Fruit fly (Drosophila melanogaster) whole organism, embryonic: ENCODE data around the gene kek4.

Experiments used
- Atf6 ChIP-seq: fragments of 200-800 bp; sonication (Bioruptor generic); IDR thresholded peaks from 2 replicates; pipeline ENCODE4 v1.3.6; 2022; ENCODE audit warnings: missing biosample characterization, missing genetic modification characterization
- CG1024 ChIP-seq: fragments of 200-800 bp; sonication (Bioruptor generic); IDR thresholded peaks from 2 replicates; pipeline ENCODE4 v1.3.6; 2022; ENCODE audit warnings: missing biosample characterization, missing genetic modification characterization
- CG10431 ChIP-seq: fragments of 200-800 bp; sonication (Bioruptor generic); optimal IDR thresholded peaks from 3 replicates; lab custom pipeline; 2018; ENCODE audit warnings: missing biosample characterization, mild to moderate bottlenecking, missing genetic modification characterization
- CG10565 ChIP-seq: fragments of 200-800 bp; sonication (Bioruptor generic); optimal IDR thresholded peaks from 3 replicates; lab custom pipeline; 2016; ENCODE audit warnings: missing biosample characterization, mild to moderate bottlenecking, missing genetic modification characterization
- CG12219 ChIP-seq: fragments of 200-800 bp; sonication (Bioruptor generic); optimal IDR thresholded peaks from 3 replicates; lab custom pipeline; 2018; ENCODE audit warnings: missing biosample characterization, mild to moderate bottlenecking, missing genetic modification characterization
- CG15073 ChIP-seq: fragments of 200-800 bp; sonication (Bioruptor generic); optimal IDR thresholded peaks from 2 replicates; lab custom pipeline; 2016; ENCODE audit warnings: missing biosample characterization, missing genetic modification characterization
- CG1529 ChIP-seq: fragments of 200-800 bp; sonication (Bioruptor generic); optimal IDR thresholded peaks from 3 replicates; lab custom pipeline; 2018; ENCODE audit warnings: missing biosample characterization, missing genetic modification characterization
- CG1647 ChIP-seq: fragments of 200-800 bp; sonication (Bioruptor generic); optimal IDR thresholded peaks from 3 replicates; lab custom pipeline; 2016; ENCODE audit warnings: missing biosample characterization, missing genetic modification characterization
- CG18011 ChIP-seq: fragments of 200-800 bp; sonication (Bioruptor generic); optimal IDR thresholded peaks from 2 replicates; lab custom pipeline; 2017; ENCODE audit warnings: missing biosample characterization, missing genetic modification characterization, mild to moderate bottlenecking, moderate library complexity, missing genotype
- CG2202 ChIP-seq: fragments of 200-800 bp; sonication (Bioruptor generic); optimal IDR thresholded peaks from 2 replicates; lab custom pipeline; 2018; ENCODE audit warnings: missing biosample characterization, mild to moderate bottlenecking, missing genetic modification characterization
- CG31224 ChIP-seq: fragments of 200-800 bp; sonication (Bioruptor generic); IDR thresholded peaks from 2 replicates; pipeline ENCODE4 v1.3.6; 2022; ENCODE audit warnings: missing biosample characterization, missing genetic modification characterization
- CG3163 ChIP-seq: fragments of 200-800 bp; sonication (Bioruptor generic); optimal IDR thresholded peaks from 3 replicates; lab custom pipeline; 2016; ENCODE audit warnings: missing biosample characterization, missing genetic modification characterization
- CG5953 ChIP-seq: fragments of 200-800 bp; sonication (Bioruptor generic); IDR thresholded peaks from 2 replicates; pipeline ENCODE4 v1.3.6; 2022; ENCODE audit warnings: missing biosample characterization, missing genetic modification characterization
- CG6854 ChIP-seq: fragments of 200-800 bp; sonication (Bioruptor generic); optimal IDR thresholded peaks from 3 replicates; lab custom pipeline; 2017; ENCODE audit warnings: missing biosample characterization, mild to moderate bottlenecking, missing genetic modification characterization
- CG7556 ChIP-seq: fragments of 200-800 bp; sonication (Bioruptor generic); optimal IDR thresholded peaks from 2 replicates; lab custom pipeline; 2017; ENCODE audit warnings: missing biosample characterization, mild to moderate bottlenecking, missing genetic modification characterization
- CG7786 ChIP-seq: fragments of 200-800 bp; sonication (Bioruptor generic); optimal IDR thresholded peaks from 2 replicates; lab custom pipeline; 2016; ENCODE audit warnings: missing biosample characterization, missing genetic modification characterization
- CG9797 ChIP-seq: fragments of 200-800 bp; sonication (Bioruptor generic); optimal IDR thresholded peaks from 3 replicates; lab custom pipeline; 2018; ENCODE audit warnings: missing biosample characterization, mild to moderate bottlenecking, missing genetic modification characterization
- D ChIP-seq, 2 experiments: fragments of 200-800 bp in 1 of 2; fragments of >200 bp in 1 of 2; sonication (Bioruptor generic) in 1 of 2; optimal IDR thresholded peaks; 2 replicates in 1 of 2; 3 replicates in 1 of 2; lab custom pipeline; 2017; ENCODE audit warnings: mild to moderate bottlenecking in 1 of 2, missing biosample characterization in 1 of 2, missing genetic modification characterization in 1 of 2, missing genetic modification reagents in 1 of 2
- Dbx ChIP-seq: fragments of 200-800 bp; sonication (Bioruptor generic); IDR thresholded peaks from 3 replicates; pipeline ENCODE4 v1.3.6; 2022; ENCODE audit warnings: missing biosample characterization, missing genetic modification characterization
- Deaf1 ChIP-seq: fragments of 200-800 bp; optimal IDR thresholded peaks from 3 replicates; lab custom pipeline; 2019; ENCODE audit warnings: missing biosample characterization, mild to moderate bottlenecking, missing genetic modification characterization, moderate library complexity
- HHEX ChIP-seq: fragments of 200-800 bp; sonication (Bioruptor generic); optimal IDR thresholded peaks from 3 replicates; lab custom pipeline; 2017; ENCODE audit warnings: missing biosample characterization, mild to moderate bottlenecking, missing genetic modification characterization, missing genetic modification reagents
- Hmx ChIP-seq: fragments of 200-800 bp; sonication (Bioruptor generic); optimal IDR thresholded peaks from 2 replicates; lab custom pipeline; 2016; ENCODE audit warnings: missing biosample characterization, missing genetic modification characterization
- Hr3 ChIP-seq: fragments of 200-800 bp; sonication (Bioruptor generic); optimal IDR thresholded peaks from 3 replicates; lab custom pipeline; 2016; ENCODE audit warnings: missing biosample characterization, missing genetic modification characterization
- Hr78 ChIP-seq, 2 experiments: fragments of 200-800 bp in 1 of 2; fragments of >200 bp in 1 of 2; sonication (Bioruptor generic) in 1 of 2; optimal IDR thresholded peaks; 2 replicates each; lab custom pipeline; 2017 to 2019; ENCODE audit warnings: missing biosample characterization in 2 of 2, missing genetic modification characterization in 2 of 2, mild to moderate bottlenecking in 1 of 2, moderate library complexity in 1 of 2
- Lim3 ChIP-seq: fragments of 200-800 bp; sonication (Bioruptor generic); IDR thresholded peaks from 2 replicates; pipeline ENCODE4 v1.3.6; 2022; ENCODE audit warnings: missing biosample characterization, missing genetic modification characterization
- Optix ChIP-seq: fragments of 200-800 bp; sonication (Bioruptor generic); IDR thresholded peaks from 3 replicates; pipeline ENCODE4 v1.3.6; 2022; ENCODE audit warnings: missing biosample characterization, missing genetic modification characterization
- Pdp1 ChIP-seq, 2 experiments: fragments of 200-800 bp; sonication (Bioruptor generic); optimal IDR thresholded peaks; 3 replicates each; lab custom pipeline; 2016; ENCODE audit warnings: missing biosample characterization in 2 of 2, missing genetic modification characterization in 2 of 2, mild to moderate bottlenecking in 1 of 2, moderate library complexity in 1 of 2
- Ravus ChIP-seq: fragments of 200-800 bp; sonication (Bioruptor generic); IDR thresholded peaks from 2 replicates; pipeline ENCODE4 v1.3.6; 2022; ENCODE audit warnings: missing biosample characterization, missing genetic modification characterization
- ato ChIP-seq: fragments of 200-800 bp; sonication (Bioruptor generic); IDR thresholded peaks from 2 replicates; pipeline ENCODE4 v1.3.6; 2022; ENCODE audit warnings: missing biosample characterization, missing genetic modification characterization; ENCODE audit not compliant: partially characterized antibody
- bowl ChIP-seq: fragments of 200-800 bp; sonication (Bioruptor generic); IDR thresholded peaks from 2 replicates; pipeline ENCODE4 v1.3.6; 2022; ENCODE audit warnings: missing biosample characterization, missing genetic modification characterization
- bsh ChIP-seq, 2 experiments: fragments of 200-800 bp; sonication (Bioruptor generic); optimal IDR thresholded peaks; 2 replicates each; lab custom pipeline; 2017 to 2018; ENCODE audit warnings: mild to moderate bottlenecking in 2 of 2, missing biosample characterization in 2 of 2, missing genetic modification characterization in 2 of 2, moderate library complexity in 1 of 2
- caup ChIP-seq: fragments of 200-800 bp; sonication (Bioruptor generic); optimal IDR thresholded peaks from 3 replicates; lab custom pipeline; 2017; ENCODE audit warnings: missing biosample characterization, mild to moderate bottlenecking, missing genetic modification characterization, moderate library complexity; ENCODE audit not compliant: severe bottlenecking
- cwo ChIP-seq: fragments of 200-800 bp; sonication (Bioruptor generic); optimal IDR thresholded peaks from 3 replicates; lab custom pipeline; 2017; ENCODE audit warnings: missing biosample characterization, missing genetic modification characterization, mild to moderate bottlenecking, moderate library complexity, missing genetic modification reagents
- danr ChIP-seq: fragments of 200-800 bp; sonication (Bioruptor generic); IDR thresholded peaks from 2 replicates; pipeline ENCODE4 v1.3.6; 2022; ENCODE audit warnings: missing biosample characterization, missing genetic modification characterization
- esg ChIP-seq: fragments of 200-800 bp; sonication (Bioruptor generic); conservative IDR thresholded peaks from 2 replicates; pipeline ENCODE4 v1.3.6; 2022; ENCODE audit warnings: missing biosample characterization, missing genetic modification characterization
- eve ChIP-seq, 2 experiments: fragments of >200 bp; optimal IDR thresholded peaks; 2 replicates each; lab custom pipeline; 2017; ENCODE audit warnings: missing biosample characterization in 2 of 2, missing genetic modification characterization in 2 of 2
- ewg ChIP-seq: fragments of 200-800 bp; sonication (Bioruptor generic); optimal IDR thresholded peaks from 3 replicates; lab custom pipeline; 2017; ENCODE audit warnings: mild to moderate bottlenecking, missing biosample characterization, missing genetic modification reagents, missing genetic modification characterization
- fd64A ChIP-seq: fragments of 200-800 bp; sonication (Bioruptor generic); optimal IDR thresholded peaks from 3 replicates; lab custom pipeline; 2018; ENCODE audit warnings: missing biosample characterization, mild to moderate bottlenecking, missing genetic modification characterization
- fru ChIP-seq: fragments of >200 bp; optimal IDR thresholded peaks from 2 replicates; lab custom pipeline; 2017
- fu2 ChIP-seq: fragments of 200-800 bp; sonication (Bioruptor generic); optimal IDR thresholded peaks from 2 replicates; lab custom pipeline; 2016; ENCODE audit warnings: missing biosample characterization, missing genetic modification characterization
- gce ChIP-seq: fragments of 200-800 bp; sonication (Bioruptor generic); IDR thresholded peaks from 3 replicates; pipeline ENCODE4 v1.3.6; 2022; ENCODE audit warnings: missing biosample characterization, missing genetic modification characterization
- knrl ChIP-seq: fragments of 200-800 bp; sonication (Bioruptor generic); IDR thresholded peaks from 3 replicates; pipeline ENCODE4 v1.3.6; 2022; ENCODE audit warnings: missing biosample characterization, missing genetic modification characterization; ENCODE audit not compliant: partially characterized antibody
- luna ChIP-seq: fragments of 200-800 bp; sonication (Bioruptor generic); optimal IDR thresholded peaks from 2 replicates; lab custom pipeline; 2016; ENCODE audit warnings: missing biosample characterization, missing genetic modification characterization
- nau ChIP-seq: fragments of 200-800 bp; sonication (Bioruptor generic); optimal IDR thresholded peaks from 3 replicates; lab custom pipeline; 2017; ENCODE audit warnings: missing biosample characterization, mild to moderate bottlenecking, missing genetic modification characterization, missing genetic modification reagents
- nerfin-1 ChIP-seq: fragments of 200-800 bp; sonication (Bioruptor generic); optimal IDR thresholded peaks from 3 replicates; lab custom pipeline; 2019; ENCODE audit warnings: missing biosample characterization, mild to moderate bottlenecking, missing genetic modification characterization, moderate library complexity
- prd ChIP-seq, 3 experiments: fragments of >200 bp in 2 of 3; fragments of 200-800 bp in 1 of 3; sonication (Bioruptor generic) in 1 of 3; optimal IDR thresholded peaks in 2 of 3; IDR thresholded peaks in 1 of 3; 2 replicates in 2 of 3; 3 replicates in 1 of 3; pipeline versions ENCODE4 v1.3.6 to Lab custom; 2017 to 2022; ENCODE audit warnings: missing biosample characterization in 1 of 3, missing genetic modification characterization in 1 of 3
- sens ChIP-seq: fragments of 200-800 bp; sonication (Bioruptor generic); peaks from one replicate; lab custom pipeline; 2016; ENCODE audit warnings: missing biosample characterization, missing genetic modification characterization
- sisA ChIP-seq: fragments of 200-800 bp; sonication (Bioruptor generic); IDR thresholded peaks from 2 replicates; pipeline ENCODE4 v1.3.6; 2022; ENCODE audit warnings: missing biosample characterization, missing genetic modification characterization
- sna ChIP-seq: fragments of 200-800 bp; sonication (Bioruptor generic); IDR thresholded peaks from 2 replicates; pipeline ENCODE4 v1.3.6; 2022; ENCODE audit warnings: missing biosample characterization, missing genetic modification characterization; ENCODE audit not compliant: partially characterized antibody
- unpg ChIP-seq: fragments of 200-800 bp; sonication (Bioruptor generic); optimal IDR thresholded peaks from 3 replicates; lab custom pipeline; 2018; ENCODE audit warnings: missing biosample characterization, mild to moderate bottlenecking, missing genetic modification characterization, moderate library complexity

kek4 gene

DNA sequence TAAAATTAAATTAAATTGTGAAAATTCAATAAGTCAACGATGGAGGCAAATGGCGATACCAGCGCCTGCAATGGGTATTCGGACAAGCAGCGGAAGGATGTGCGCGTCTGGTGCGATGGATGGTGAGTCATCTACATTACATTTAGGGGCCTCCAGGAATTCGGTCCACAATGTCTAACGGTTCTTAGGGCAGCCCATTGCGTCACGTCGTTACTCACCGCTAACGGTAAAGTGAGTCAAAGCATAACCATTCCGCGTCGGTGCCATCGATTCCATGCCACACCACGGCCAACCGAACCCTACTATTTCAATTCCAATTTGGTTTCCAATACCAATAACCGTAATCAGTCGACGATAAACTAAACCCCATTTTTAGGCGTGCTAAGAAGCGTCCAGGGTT, 11.0 kb downstream of the kek4 start (continued):
- TF ChIP-seq Pdp1 (GFP tag; optimal IDR thresholded peaks at IDR 0.05; lab: Kevin White, UChicago) (peak in 1 of 2 experiments; percentile 76), caup (GFP tag; lab: Kevin White, UChicago) (no peak), CG1529 (GFP tag; lab: Kevin White, UChicago) (no peak), CG1024 (GFP tag; lab: Robert Waterston, UW) (no peak), CG2202 (tag; lab: Kevin White, UChicago) (no peak), cwo (GFP tag; lab: Kevin White, UChicago) (peak; percentile 13), nerfin-1 (tag; lab: Kevin White, UChicago) (no peak), CG3163 (no peak), Atf6 (GFP tag; lab: Robert Waterston, UW) (no peak), eve (GFP tag; optimal IDR thresholded peaks at IDR 0.05; lab: Kevin White, UChicago) (no peak), prd (optimal IDR thresholded peaks at IDR 0.05; lab: Kevin White, UChicago) (no peak), prd (GFP tag; IDR thresholded peaks at IDR 0.05; lab: Robert Waterston, UW) (no peak), sna (GFP tag; lab: Robert Waterston, UW) (no peak), CG5953 (no peak), CG18011 (GFP tag; lab: Kevin White, UChicago) (no peak), unpg (GFP tag; lab: Kevin White, UChicago) (no peak), ato (no peak), CG15073 (no peak), knrl (GFP tag; lab: Robert Waterston, UW) (no peak), gce (no peak), luna (GFP tag; lab: Kevin White, UChicago) (no peak), D (optimal IDR thresholded peaks at IDR 0.05; lab: Kevin White, UChicago) (no peak), D (GFP tag; optimal IDR thresholded peaks at IDR 0.05; lab: Kevin White, UChicago) (no peak), fu2 (GFP tag; lab: Kevin White, UChicago) (no peak), CG7556 (GFP tag; lab: Kevin White, UChicago) (no peak), sisA (GFP tag; lab: Robert Waterston, UW) (no peak), CG6854 (peak; percentile 13), CG9797 (GFP tag; lab: Kevin White, UChicago) (no peak), CG31224 (GFP tag; lab: Robert Waterston, UW) (no peak), CG12219 (GFP tag; lab: Kevin White, UChicago) (no peak), fd64A (GFP tag; lab: Kevin White, UChicago) (no peak), CG10431 (GFP tag; lab: Kevin White, UChicago) (no peak), Deaf1 (no peak), danr (GFP tag; lab: Robert Waterston, UW) (no peak), Ravus (no peak), Lim3 (GFP tag; lab: Robert Waterston, UW) (no peak), CG7786 (GFP tag; lab: Kevin White, UChicago) (no peak), Hmx (GFP tag; lab: Kevin White, UChicago) (no peak), bowl (GFP tag; lab: Robert Waterston, UW) (no peak)

DNA sequence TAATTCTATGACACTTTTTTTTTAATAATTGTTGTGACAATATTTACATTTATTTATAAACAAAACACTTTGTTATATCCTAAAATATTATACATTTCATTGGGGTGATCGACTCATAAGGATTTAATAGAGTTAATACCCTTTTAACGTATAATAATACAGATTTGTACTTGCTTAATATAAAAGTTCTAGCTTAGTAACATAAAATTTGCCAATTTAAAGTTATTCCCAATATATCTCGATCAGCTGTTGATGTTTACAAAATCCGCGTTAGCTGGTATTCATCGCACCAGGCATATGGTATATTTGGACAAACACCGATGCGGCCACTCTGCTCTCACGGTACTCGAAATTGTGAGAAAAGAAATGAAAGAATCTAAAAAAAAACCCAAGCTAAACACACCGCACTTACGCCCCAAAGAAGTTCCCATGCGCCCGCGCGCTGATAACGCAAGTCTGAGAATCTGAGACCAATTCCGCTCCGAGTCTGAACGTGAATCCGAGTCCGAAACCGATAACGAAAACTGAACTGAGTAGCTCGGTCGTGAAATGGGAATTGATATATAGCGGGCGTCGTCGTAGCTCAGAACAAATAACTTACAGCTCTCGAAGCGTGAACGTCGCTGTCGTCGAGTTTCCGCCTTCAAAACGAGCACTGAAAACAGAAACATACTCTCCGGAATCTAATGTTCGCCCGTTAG, 11.6 kb downstream of the kek4 start, which contains the start of gene Pect:
Gene Pect (plus strand): TSS at position 326 of the 701 bp plus-strand sequence.
- TF ChIP-seq Optix (GFP tag; lab: Robert Waterston, UW) (no peak), bsh (GFP tag; optimal IDR thresholded peaks at IDR 0.05; lab: Kevin White, UChicago) (peak in 1 of 2 experiments; percentile 42), fru (lab: Kevin White, UChicago) (no peak), esg (0 out of 2 replicates have a peak, but pooled peaks have one; percentile 9), sens (GFP tag; lab: Kevin White, UChicago) (peak; percentile 6), CG1647 (no peak), Dbx (GFP tag; lab: Robert Waterston, UW) (no peak; the same call in 2 of the 3 replicates), HHEX (GFP tag; lab: Kevin White, UChicago) (no peak), ewg (GFP tag; lab: Kevin White, UChicago) (peak; percentile 98), nau (GFP tag; lab: Kevin White, UChicago) (no peak), Hr78 (GFP tag; optimal IDR thresholded peaks at IDR 0.05; lab: Kevin White, UChicago) (no peak), CG10565 (GFP tag; lab: Kevin White, UChicago) (no peak), Hr3 (GFP tag; lab: Kevin White, UChicago) (peak; percentile 37)
